Fruit fly (Drosophila melanogaster) whole organism: ENCODE measurements around the gene Cyp303a1.

ENCODE experiments used
- CG8478 ChIP-seq: fragments of >200 bp; optimal IDR thresholded peaks from 2 replicates; lab custom pipeline; 2018; ENCODE audit warnings: inconsistent platforms
- Dll ChIP-seq: fragments of >200 bp; optimal IDR thresholded peaks from 2 replicates; lab custom pipeline; 2017
- EcR ChIP-seq, 2 experiments: fragments of >200 bp; optimal IDR thresholded peaks; 2 replicates each; lab custom pipeline; 2017; ENCODE audit warnings: missing biosample characterization in 2 of 2, missing genetic modification characterization in 2 of 2, missing genetic modification reagents in 2 of 2
- pan ChIP-seq: fragments of >200 bp; optimal IDR thresholded peaks from 2 replicates; lab custom pipeline; 2017
- usp ChIP-seq: fragments of >200 bp; optimal IDR thresholded peaks from 2 replicates; lab custom pipeline; 2017; ENCODE audit warnings: missing biosample characterization, missing genetic modification characterization, mixed read lengths

- TF ChIP-seq EcR (GFP tag; optimal IDR thresholded peaks at IDR 0.05; lab: Kevin White, UChicago) (no peak), Dll (lab: Kevin White, UChicago) (no peak), CG8478 (lab: Kevin White, UChicago) (no peak), usp (GFP tag; lab: Kevin White, UChicago) (no peak), pan (lab: Kevin White, UChicago) (no peak)
These were observed 28.1 kb downstream of the Cyp303a1 start for dm6 chr2L:16321872-16322631.
